Worm (Caenorhabditis elegans): ENCODE measurements around the gene ttll-12.

- TF ChIP-seq ceh-28 (tag; optimal IDR thresholded peaks at IDR 0.05) (no peak), ceh-82 (tag; optimal IDR thresholded peaks at IDR 0.05) (no peak), ctbp-1 (GFP tag; IDR thresholded peaks at IDR 0.05) (no peak), nhr-6 (tag; optimal IDR thresholded peaks at IDR 0.05) (no peak), F26F4.8 (GFP tag; conservative IDR thresholded peaks at IDR 0.05) (no peak), F49E8.2 (tag; optimal IDR thresholded peaks at IDR 0.05; ENCODE audit: borderline replicate concordance) (no peak), dmd-9 (GFP tag; IDR thresholded peaks at IDR 0.05) (no peak), Y48G9A.11 (GFP tag; IDR thresholded peaks at IDR 0.05) (no peak)
Observed at ce11 chrII:9316801-9317200, 22.0 kb upstream of the ttll-12 start.

Measured in whole organism, L4 larva.